Fruit fly (Drosophila melanogaster) whole organism, embryonic: ENCODE measurements around the gene dnc.
A peak's percentile ranks its signal among the peaks of the same experiment; 100 is the strongest.

ENCODE experiments used
- BtbVII ChIP-seq: fragments of 200-800 bp; sonication (Bioruptor generic); optimal IDR thresholded peaks from 3 replicates; lab custom pipeline; 2017; ENCODE audit warnings: missing biosample characterization, mild to moderate bottlenecking, missing genetic modification characterization
- C15 ChIP-seq: fragments of 200-800 bp; sonication (Bioruptor generic); IDR thresholded peaks from 3 replicates; pipeline ENCODE4 v1.3.6; 2022; ENCODE audit warnings: missing biosample characterization, missing genetic modification characterization
- CG10543 ChIP-seq: fragments of 200-800 bp; sonication (Bioruptor generic); optimal IDR thresholded peaks from 3 replicates; lab custom pipeline; 2017; ENCODE audit warnings: missing biosample characterization, mild to moderate bottlenecking, missing genetic modification characterization, moderate library complexity
- CG13287 ChIP-seq: fragments of 200-800 bp; sonication (Bioruptor generic); IDR thresholded peaks from 2 replicates; pipeline ENCODE4 v1.3.6; 2022; ENCODE audit warnings: missing biosample characterization, missing genetic modification characterization; ENCODE audit not compliant: partially characterized antibody
- CG14667 ChIP-seq: fragments of 200-800 bp; sonication (Bioruptor generic); IDR thresholded peaks from 2 replicates; pipeline ENCODE4 v1.3.6; 2022; ENCODE audit warnings: missing biosample characterization, missing genetic modification characterization
- CG16813 ChIP-seq: fragments of 200-800 bp; sonication (Bioruptor generic); IDR thresholded peaks from 3 replicates; pipeline ENCODE4 v1.3.6; 2022; ENCODE audit warnings: missing biosample characterization, missing genetic modification characterization; ENCODE audit not compliant: partially characterized antibody
- CG16863 ChIP-seq: fragments of 200-800 bp; sonication (Bioruptor generic); optimal IDR thresholded peaks from 3 replicates; lab custom pipeline; 2016; ENCODE audit warnings: missing biosample characterization, missing genetic modification characterization
- CG18262 ChIP-seq: fragments of 200-800 bp; optimal IDR thresholded peaks from 3 replicates; lab custom pipeline; 2019; ENCODE audit warnings: missing biosample characterization, mild to moderate bottlenecking, missing genetic modification characterization, moderate library complexity
- CG1832 ChIP-seq: fragments of 200-800 bp; sonication (Bioruptor generic); optimal IDR thresholded peaks from 2 replicates; lab custom pipeline; 2017; ENCODE audit warnings: missing biosample characterization, mild to moderate bottlenecking, missing genetic modification characterization, inconsistent platforms
- CG4404 ChIP-seq: fragments of 200-800 bp; sonication (Bioruptor generic); IDR thresholded peaks from 2 replicates; pipeline ENCODE4 v1.3.6; 2022; ENCODE audit warnings: missing biosample characterization, missing genetic modification characterization
- CG5245 ChIP-seq: fragments of 200-800 bp; sonication (Bioruptor generic); optimal IDR thresholded peaks from 3 replicates; lab custom pipeline; 2016; ENCODE audit warnings: missing biosample characterization, missing genetic modification characterization
- CG5953 ChIP-seq: fragments of 200-800 bp; sonication (Bioruptor generic); IDR thresholded peaks from 2 replicates; pipeline ENCODE4 v1.3.6; 2022; ENCODE audit warnings: missing biosample characterization, missing genetic modification characterization
- CG7372 ChIP-seq: fragments of 200-800 bp; sonication (Bioruptor generic); IDR thresholded peaks from 2 replicates; pipeline ENCODE4 v1.3.6; 2022; ENCODE audit warnings: missing biosample characterization, missing genetic modification characterization
- CG9727 ChIP-seq: fragments of 200-800 bp; sonication (Bioruptor generic); optimal IDR thresholded peaks from 3 replicates; lab custom pipeline; 2017; ENCODE audit warnings: missing biosample characterization, mild to moderate bottlenecking, missing genetic modification characterization
- CG9876 ChIP-seq: fragments of 200-800 bp; sonication (Bioruptor generic); optimal IDR thresholded peaks from 2 replicates; lab custom pipeline; 2016; ENCODE audit warnings: missing biosample characterization, missing genetic modification characterization
- Camta ChIP-seq: fragments of 200-800 bp; sonication (Bioruptor generic); optimal IDR thresholded peaks from 2 replicates; lab custom pipeline; 2016; ENCODE audit warnings: missing biosample characterization, missing genetic modification characterization
- D19B ChIP-seq: fragments of 200-800 bp; sonication (Bioruptor generic); optimal IDR thresholded peaks from 2 replicates; lab custom pipeline; 2017; ENCODE audit warnings: missing biosample characterization, mild to moderate bottlenecking, missing genetic modification characterization
- Hsf ChIP-seq: fragments of 200-800 bp; sonication (Bioruptor generic); optimal IDR thresholded peaks from 3 replicates; lab custom pipeline; 2016; ENCODE audit warnings: missing biosample characterization, missing genetic modification characterization
- Kr ChIP-seq: fragments of 200-800 bp; sonication (Bioruptor generic); optimal IDR thresholded peaks from 2 replicates; lab custom pipeline; 2017; ENCODE audit warnings: missing biosample characterization, mild to moderate bottlenecking, missing genetic modification characterization
- TFAM ChIP-seq: fragments of 200-800 bp; sonication (Bioruptor generic); optimal IDR thresholded peaks from 2 replicates; lab custom pipeline; 2017; ENCODE audit warnings: missing biosample characterization, missing genetic modification characterization, inconsistent platforms
- Trl ChIP-seq, 3 experiments: fragments of >200 bp in 2 of 3; fragments of 200-800 bp in 1 of 3; sonication (Bioruptor generic) in 1 of 3; optimal IDR thresholded peaks; 2 replicates in 1 of 3; 3 replicates in 2 of 3; lab custom pipeline; 2016 to 2017; ENCODE audit warnings: missing biosample characterization in 1 of 3, missing genetic modification characterization in 1 of 3
- Vsx1 ChIP-seq: fragments of 200-800 bp; sonication (Bioruptor generic); optimal IDR thresholded peaks from 2 replicates; lab custom pipeline; 2017; ENCODE audit warnings: missing biosample characterization, mild to moderate bottlenecking, missing genetic modification characterization, missing genetic modification reagents
- ab ChIP-seq: fragments of 200-800 bp; sonication (Bioruptor generic); optimal IDR thresholded peaks from 2 replicates; lab custom pipeline; 2016; ENCODE audit warnings: missing biosample characterization, missing genetic modification characterization
- abd-A ChIP-seq: fragments of 200-800 bp; sonication (Bioruptor generic); optimal IDR thresholded peaks from 3 replicates; lab custom pipeline; 2019; ENCODE audit warnings: missing biosample characterization, mild to moderate bottlenecking, missing genetic modification characterization, moderate library complexity
- aop ChIP-seq: fragments of 200-800 bp; sonication (Bioruptor generic); IDR thresholded peaks from 2 replicates; pipeline ENCODE4 v1.3.6; 2022; ENCODE audit warnings: missing biosample characterization, missing genetic modification characterization
- az2 ChIP-seq: fragments of 200-800 bp; sonication (Bioruptor generic); optimal IDR thresholded peaks from 3 replicates; lab custom pipeline; 2016; ENCODE audit warnings: missing biosample characterization, missing genetic modification characterization
- chm ChIP-seq: fragments of 200-800 bp; sonication (Bioruptor generic); IDR thresholded peaks from 2 replicates; pipeline ENCODE4 v1.3.6; 2022; ENCODE audit warnings: missing biosample characterization, missing genetic modification characterization
- chn ChIP-seq: fragments of 200-800 bp; sonication (Bioruptor generic); optimal IDR thresholded peaks from 2 replicates; lab custom pipeline; 2016; ENCODE audit warnings: missing biosample characterization, missing genetic modification characterization
- crp ChIP-seq, 2 experiments: fragments of 200-800 bp; sonication (Bioruptor generic); optimal IDR thresholded peaks; 2 replicates in 1 of 2; 3 replicates in 1 of 2; lab custom pipeline; 2017; ENCODE audit warnings: missing biosample characterization in 2 of 2, missing genetic modification characterization in 2 of 2, mild to moderate bottlenecking in 1 of 2, moderate library complexity in 1 of 2
- cwo ChIP-seq: fragments of 200-800 bp; sonication (Bioruptor generic); optimal IDR thresholded peaks from 3 replicates; lab custom pipeline; 2017; ENCODE audit warnings: missing biosample characterization, missing genetic modification characterization, mild to moderate bottlenecking, moderate library complexity, missing genetic modification reagents
- esg ChIP-seq: fragments of 200-800 bp; sonication (Bioruptor generic); conservative IDR thresholded peaks from 2 replicates; pipeline ENCODE4 v1.3.6; 2022; ENCODE audit warnings: missing biosample characterization, missing genetic modification characterization
- gcm2 ChIP-seq: fragments of 200-800 bp; sonication (Bioruptor generic); optimal IDR thresholded peaks from 2 replicates; lab custom pipeline; 2016; ENCODE audit warnings: missing biosample characterization, missing genetic modification characterization
- luna ChIP-seq: fragments of 200-800 bp; sonication (Bioruptor generic); optimal IDR thresholded peaks from 2 replicates; lab custom pipeline; 2016; ENCODE audit warnings: missing biosample characterization, missing genetic modification characterization
- row ChIP-seq: fragments of 200-800 bp; sonication (Bioruptor generic); IDR thresholded peaks from 3 replicates; pipeline ENCODE4 v1.3.6; 2022; ENCODE audit warnings: missing biosample characterization, missing genetic modification characterization
- run ChIP-seq: fragments of 200-800 bp; sonication (Bioruptor generic); optimal IDR thresholded peaks from 3 replicates; lab custom pipeline; 2018; ENCODE audit warnings: missing biosample characterization, mild to moderate bottlenecking, missing genetic modification characterization
- sr ChIP-seq: fragments of 200-800 bp; sonication (Bioruptor generic); IDR thresholded peaks from 3 replicates; pipeline ENCODE4 v1.3.6; 2022; ENCODE audit warnings: missing biosample characterization, missing genetic modification characterization
- ssp ChIP-seq: fragments of 200-800 bp; sonication (Bioruptor generic); IDR thresholded peaks from 2 replicates; pipeline ENCODE4 v1.3.6; 2022; ENCODE audit warnings: missing biosample characterization, missing genetic modification characterization
- tin ChIP-seq: fragments of 200-800 bp; sonication (Bioruptor generic); optimal IDR thresholded peaks from 3 replicates; lab custom pipeline; 2016; ENCODE audit warnings: missing biosample characterization, missing genetic modification characterization
- tna ChIP-seq: fragments of 200-800 bp; sonication (Bioruptor generic); IDR thresholded peaks from 2 replicates; pipeline ENCODE4 v1.3.6; 2022; ENCODE audit warnings: missing biosample characterization, missing genetic modification characterization; ENCODE audit not compliant: partially characterized antibody
- yki ChIP-seq: fragments of >200 bp; optimal IDR thresholded peaks from 3 replicates; lab custom pipeline; 2018
- zf30C ChIP-seq: fragments of 200-800 bp; sonication (Bioruptor generic); optimal IDR thresholded peaks from 3 replicates; lab custom pipeline; 2018; ENCODE audit warnings: missing biosample characterization, mild to moderate bottlenecking, missing genetic modification characterization

Gene dnc

dm6 chrX:3363676-3364075, 187.4 kb downstream of the dnc start (continued):
- peak; percentile 74 for TF ChIP-seq CG4404 (GFP tag; lab: Robert Waterston, UW)
- TF ChIP-seq yki (lab: Kevin White, UChicago) = no peak
- no peak for TF ChIP-seq run (tag; lab: Kevin White, UChicago)
- TF ChIP-seq luna (GFP tag; lab: Kevin White, UChicago) = peak; percentile 51
- TF ChIP-seq CG9876 (GFP tag; lab: Kevin White, UChicago) = peak; percentile 15
- no peak for TF ChIP-seq CG13287 (GFP tag; lab: Robert Waterston, UW)
- TF ChIP-seq CG7372 (GFP tag; lab: Robert Waterston, UW) = peak; percentile 71
- peak; percentile 56 for TF ChIP-seq row (GFP tag; lab: Robert Waterston, UW)
- TF ChIP-seq crp (GFP tag; optimal IDR thresholded peaks at IDR 0.05; lab: Kevin White, UChicago) = no peak
- TF ChIP-seq CG16813 (GFP tag; lab: Robert Waterston, UW) = no peak
- TF ChIP-seq C15 (GFP tag; lab: Robert Waterston, UW) = 0 out of 3 replicates have a peak, but pooled peaks have one; percentile 43
- peak; percentile 33; the same call in 1 of the 2 replicates for TF ChIP-seq CG14667
- peak; percentile 18 for TF ChIP-seq gcm2 (GFP tag; lab: Kevin White, UChicago)
- peak; percentile 53 for TF ChIP-seq BtbVII (GFP tag; lab: Kevin White, UChicago)
- TF ChIP-seq chn (GFP tag; lab: Kevin White, UChicago) = peak; percentile 49
- TF ChIP-seq CG5245 (GFP tag; lab: Kevin White, UChicago) = peak; percentile 19
- peak; percentile 64 for TF ChIP-seq Hsf
- TF ChIP-seq tin (GFP tag; lab: Kevin White, UChicago) = peak; percentile 53
- TF ChIP-seq CG1832 (GFP tag; lab: Kevin White, UChicago) = no peak
- TF ChIP-seq CG16863 (GFP tag; lab: Kevin White, UChicago) = no peak
- TF ChIP-seq Camta (GFP tag; lab: Kevin White, UChicago) = peak; percentile 32
- peak; percentile 60 for TF ChIP-seq D19B (GFP tag; lab: Kevin White, UChicago)
- no peak for TF ChIP-seq Trl (optimal IDR thresholded peaks at IDR 0.05; lab: Kevin White, UChicago)
- TF ChIP-seq Trl (GFP tag; optimal IDR thresholded peaks at IDR 0.05; lab: Kevin White, UChicago) = peak; percentile 81
- TF ChIP-seq ssp (GFP tag; lab: Robert Waterston, UW) = peak; percentile 54; the same call in 1 of the 2 replicates
- 0 out of 2 replicates have a peak, but pooled peaks have one; percentile 31 for TF ChIP-seq esg
- TF ChIP-seq ab (GFP tag; lab: Kevin White, UChicago) = no peak
- no peak for TF ChIP-seq sr (GFP tag; lab: Robert Waterston, UW)
- TF ChIP-seq Kr (GFP tag; lab: Kevin White, UChicago) = no peak
- TF ChIP-seq chm (GFP tag; lab: Robert Waterston, UW) = peak; percentile 37; the same call in 1 of the 2 replicates
- peak; percentile 37 for TF ChIP-seq CG18262
- TF ChIP-seq abd-A (tag; lab: Kevin White, UChicago) = peak; percentile 1
- TF ChIP-seq az2 (GFP tag; lab: Kevin White, UChicago) = peak; percentile 45
- peak; percentile 76 for TF ChIP-seq cwo (GFP tag; lab: Kevin White, UChicago)
- TF ChIP-seq TFAM (GFP tag; lab: Kevin White, UChicago) = no peak
- TF ChIP-seq CG9727 (GFP tag; lab: Kevin White, UChicago) = peak; percentile 72
- no peak for TF ChIP-seq tna (GFP tag; lab: Robert Waterston, UW)
- TF ChIP-seq aop (GFP tag; lab: Robert Waterston, UW) = no peak
- TF ChIP-seq zf30C (GFP tag; lab: Kevin White, UChicago) = peak; percentile 26
- TF ChIP-seq Vsx1 = no peak
- TF ChIP-seq CG5953 (GFP tag; lab: Robert Waterston, UW) = peak; percentile 23; the same call in 1 of the 2 replicates
- peak; percentile 29 for TF ChIP-seq CG10543
